Worm (Caenorhabditis elegans) whole organism, L4 larva: ENCODE measurements around the gene gas-1.

ENCODE experiments used
- F37D6.2 ChIP-seq: sonication (generic microtip); optimal IDR thresholded peaks from 2 replicates; lab custom pipeline; 2016; ENCODE audit warnings: mild to moderate bottlenecking, missing genetic modification characterization, missing compliant biosample characterization
- F49E8.2 ChIP-seq: sonication (generic microtip); optimal IDR thresholded peaks from 2 replicates; lab custom pipeline; 2016; ENCODE audit warnings: missing compliant biosample characterization, mild to moderate bottlenecking, missing genetic modification characterization, borderline replicate concordance
- R02D3.7 ChIP-seq: fragments of 150-350 bp; sonication (generic microtip); optimal IDR thresholded peaks from 3 replicates; lab custom pipeline; 2014; ENCODE audit warnings: missing biosample characterization, missing genetic modification characterization
- T26A8.4 ChIP-seq: fragments of 200-800 bp; sonication (Bioruptor generic); IDR thresholded peaks from 2 replicates; pipeline ENCODE4 v1.3.6; 2022; ENCODE audit warnings: missing genetic modification characterization, missing compliant biosample characterization
- Y105C5A.15 ChIP-seq: fragments of 200-800 bp; sonication (Bioruptor generic); IDR thresholded peaks from 2 replicates; pipeline ENCODE4 v1.3.6; 2022; ENCODE audit warnings: missing genetic modification characterization, missing compliant biosample characterization
- Y48G9A.11 ChIP-seq: fragments of 200-800 bp; sonication (Bioruptor generic); IDR thresholded peaks from 2 replicates; pipeline ENCODE4 v1.3.6; 2022; ENCODE audit warnings: missing genetic modification reagents, missing genetic modification characterization, missing compliant biosample characterization
- ZK337.2 ChIP-seq: fragments of 200-800 bp; sonication (Bioruptor generic); IDR thresholded peaks from 2 replicates; pipeline ENCODE4 v1.3.6; 2022; ENCODE audit warnings: missing genetic modification reagents, missing genetic modification characterization, missing compliant biosample characterization
- ceh-28 ChIP-seq: fragments of 150-350 bp; optimal IDR thresholded peaks from 2 replicates; lab custom pipeline; 2014; ENCODE audit warnings: missing biosample characterization, missing genetic modification reagents, missing genetic modification characterization
- ceh-32 ChIP-seq: sonication (generic microtip); optimal IDR thresholded peaks from 2 replicates; lab custom pipeline; 2016; ENCODE audit warnings: mild to moderate bottlenecking, missing genetic modification characterization, missing compliant biosample characterization; ENCODE audit not compliant: poor library complexity
- ceh-82 ChIP-seq: sonication (generic microtip); optimal IDR thresholded peaks from 2 replicates; lab custom pipeline; 2017; ENCODE audit warnings: missing biosample characterization, missing genetic modification characterization
- ctbp-1 ChIP-seq: fragments of 200-800 bp; sonication (Bioruptor generic); IDR thresholded peaks from 2 replicates; pipeline ENCODE4 v1.3.6; 2022; ENCODE audit warnings: missing genetic modification reagents, missing genetic modification characterization, missing compliant biosample characterization
- daf-12 ChIP-seq: fragments of 150-350 bp; optimal IDR thresholded peaks from 2 replicates; lab custom pipeline; 2014; ENCODE audit warnings: missing biosample characterization, missing genetic modification reagents, missing genetic modification characterization
- daf-16 ChIP-seq, 3 experiments: sonication (generic microtip); optimal IDR thresholded peaks; 2 replicates each; lab custom pipeline; 2016 to 2017; ENCODE audit warnings: missing genetic modification characterization in 3 of 3, missing genetic modification reagents in 3 of 3, mild to moderate bottlenecking in 2 of 3, missing compliant biosample characterization in 2 of 3, missing biosample characterization in 1 of 3, moderate library complexity in 1 of 3
- dmd-6 ChIP-seq: fragments of 200-800 bp; sonication (Bioruptor generic); IDR thresholded peaks from 2 replicates; pipeline ENCODE4 v1.3.6; 2022; ENCODE audit warnings: missing genetic modification reagents, missing genetic modification characterization, missing compliant biosample characterization
- dmd-9 ChIP-seq: fragments of 200-800 bp; sonication (Bioruptor generic); IDR thresholded peaks from 2 replicates; pipeline ENCODE4 v1.3.6; 2022; ENCODE audit warnings: missing genetic modification reagents, missing genetic modification characterization, missing compliant biosample characterization
- duxl-1 ChIP-seq: sonication (generic microtip); optimal IDR thresholded peaks from 2 replicates; lab custom pipeline; 2016; ENCODE audit warnings: mild to moderate bottlenecking, missing genetic modification characterization, moderate library complexity, missing compliant biosample characterization; ENCODE audit not compliant: poor library complexity
- dve-1 ChIP-seq: sonication (generic microtip); optimal IDR thresholded peaks from 2 replicates; lab custom pipeline; 2017; ENCODE audit warnings: antibody characterized with exemption, mild to moderate bottlenecking, missing genetic modification characterization, missing compliant biosample characterization; ENCODE audit not compliant: insufficient read depth
- egl-27 ChIP-seq: sonication (generic microtip); optimal IDR thresholded peaks from 3 replicates; lab custom pipeline; 2017; ENCODE audit warnings: missing biosample characterization, missing genetic modification reagents, missing genetic modification characterization
- egl-43 ChIP-seq: fragments of 200-800 bp; sonication (Bioruptor generic); IDR thresholded peaks from 2 replicates; pipeline ENCODE4 v1.3.6; 2022; ENCODE audit warnings: missing genetic modification reagents, missing genetic modification characterization, missing compliant biosample characterization
- fkh-10 ChIP-seq: fragments of 150-350 bp; optimal IDR thresholded peaks from 2 replicates; lab custom pipeline; 2014; ENCODE audit warnings: missing biosample characterization, missing genetic modification reagents, missing genetic modification characterization
- fos-1 ChIP-seq: fragments of 150-350 bp; optimal IDR thresholded peaks from 2 replicates; lab custom pipeline; 2014; ENCODE audit warnings: missing biosample characterization, missing genetic modification characterization
- hif-1 ChIP-seq, 2 experiments: sonication (generic microtip); optimal IDR thresholded peaks; 2 replicates each; lab custom pipeline; 2016 to 2017; ENCODE audit warnings: missing compliant biosample characterization in 2 of 2, missing genetic modification characterization in 2 of 2, missing genetic modification reagents in 2 of 2, missing genotype in 2 of 2, mild to moderate bottlenecking in 1 of 2
- hmg-1.1 ChIP-seq: fragments of 200-800 bp; sonication (Bioruptor generic); IDR thresholded peaks from 2 replicates; pipeline ENCODE4 v1.3.6; 2022; ENCODE audit warnings: missing genetic modification reagents, missing genetic modification characterization, missing compliant biosample characterization
- jun-1 ChIP-seq: fragments of 150-350 bp; optimal IDR thresholded peaks from 2 replicates; lab custom pipeline; 2014; ENCODE audit warnings: missing biosample characterization, missing genetic modification reagents, missing genetic modification characterization
- lin-13 ChIP-seq: fragments of 150-350 bp; optimal IDR thresholded peaks from 2 replicates; lab custom pipeline; 2014; ENCODE audit warnings: missing biosample characterization, missing genetic modification reagents, missing genetic modification characterization
- lin-29 ChIP-seq: fragments of 200-800 bp; sonication (Bioruptor generic); IDR thresholded peaks from 2 replicates; pipeline ENCODE4 v1.3.6; 2022; ENCODE audit warnings: missing genetic modification reagents, missing genetic modification characterization, missing compliant biosample characterization
- lin-38 ChIP-seq: fragments of 200-800 bp; sonication (Bioruptor generic); IDR thresholded peaks from 2 replicates; pipeline ENCODE4 v1.3.6; 2022; ENCODE audit warnings: missing genetic modification reagents, missing genetic modification characterization, missing compliant biosample characterization
- lir-3 ChIP-seq: sonication (generic microtip); optimal IDR thresholded peaks from 2 replicates; lab custom pipeline; 2016; ENCODE audit warnings: mild to moderate bottlenecking, missing genetic modification characterization, missing compliant biosample characterization
- mdl-1 ChIP-seq, 2 experiments: fragments of 150-350 bp in 1 of 2; sonication (generic microtip) in 1 of 2; optimal IDR thresholded peaks; 2 replicates each; lab custom pipeline; 2014 to 2017; ENCODE audit warnings: missing biosample characterization in 2 of 2, missing genetic modification characterization in 2 of 2
- nhr-111 ChIP-seq: fragments of 200-800 bp; sonication (Bioruptor generic); optimal IDR thresholded peaks from 2 replicates; lab custom pipeline; 2018; ENCODE audit warnings: mild to moderate bottlenecking, missing genetic modification characterization, missing compliant biosample characterization
- nhr-25 ChIP-seq: sonication (generic microtip); optimal IDR thresholded peaks from 2 replicates; lab custom pipeline; 2017; ENCODE audit warnings: missing genetic modification characterization, mild to moderate bottlenecking, missing compliant biosample characterization, antibody characterized with exemption, moderate library complexity, borderline replicate concordance; ENCODE audit not compliant: insufficient read depth
- nhr-28 ChIP-seq: fragments of 150-350 bp; optimal IDR thresholded peaks from 2 replicates; lab custom pipeline; 2014; ENCODE audit warnings: missing biosample characterization, missing genetic modification characterization
- nhr-48 ChIP-seq: sonication (generic microtip); optimal IDR thresholded peaks from 2 replicates; lab custom pipeline; 2016; ENCODE audit warnings: mild to moderate bottlenecking, missing genetic modification characterization, missing compliant biosample characterization
- php-3 ChIP-seq: fragments of 200-800 bp; sonication (Bioruptor generic); IDR thresholded peaks from 2 replicates; pipeline ENCODE4 v1.3.6; 2022; ENCODE audit warnings: missing genetic modification reagents, missing genetic modification characterization, missing compliant biosample characterization
- pqm-1 ChIP-seq: sonication (generic microtip); optimal IDR thresholded peaks from 2 replicates; lab custom pipeline; 2017; ENCODE audit warnings: missing biosample characterization, missing genetic modification characterization
- sdz-12 ChIP-seq: fragments of 200-800 bp; sonication (Bioruptor generic); optimal IDR thresholded peaks from 2 replicates; lab custom pipeline; 2018; ENCODE audit warnings: mild to moderate bottlenecking, missing genetic modification characterization, missing compliant biosample characterization
- set-16 ChIP-seq: fragments of 200-800 bp; sonication (Bioruptor generic); IDR thresholded peaks from 2 replicates; pipeline ENCODE4 v1.3.6; 2022; ENCODE audit warnings: missing genetic modification reagents, missing genetic modification characterization, missing compliant biosample characterization
- snpc-1.2 ChIP-seq: fragments of 200-800 bp; sonication (Bioruptor generic); IDR thresholded peaks from 2 replicates; pipeline ENCODE4 v1.3.6; 2022; ENCODE audit warnings: missing genetic modification reagents, missing genetic modification characterization, missing compliant biosample characterization
- spr-1 ChIP-seq: sonication (generic microtip); optimal IDR thresholded peaks from 2 replicates; lab custom pipeline; 2016; ENCODE audit warnings: mild to moderate bottlenecking, missing genetic modification characterization, missing compliant biosample characterization
- tag-97 ChIP-seq: fragments of 200-800 bp; sonication (Bioruptor generic); IDR thresholded peaks from 2 replicates; pipeline ENCODE4 v1.3.6; 2022; ENCODE audit warnings: missing genetic modification characterization, missing compliant biosample characterization
- tra-1 ChIP-seq: fragments of 200-800 bp; sonication (Bioruptor generic); IDR thresholded peaks from 2 replicates; pipeline ENCODE4 v1.3.6; 2022; ENCODE audit warnings: missing genetic modification reagents, missing genetic modification characterization, missing compliant biosample characterization
- unc-39 ChIP-seq: sonication (generic microtip); optimal IDR thresholded peaks from 2 replicates; lab custom pipeline; 2017; ENCODE audit warnings: missing biosample characterization, missing genetic modification characterization
- unc-62 ChIP-seq, 3 experiments: fragments of 150-350 bp in 1 of 3; sonication (generic microtip); optimal IDR thresholded peaks in 2 of 3; peaks in 1 of 3; 1 replicate in 1 of 3; 2 replicates in 2 of 3; lab custom pipeline; 2014 to 2017; ENCODE audit warnings: missing biosample characterization in 3 of 3, missing genetic modification characterization in 3 of 3, missing genetic modification reagents in 3 of 3, missing genotype in 1 of 3
- zfp-3 ChIP-seq: fragments of 200-800 bp; sonication (Bioruptor generic); conservative IDR thresholded peaks from 2 replicates; pipeline ENCODE4 v1.3.6; 2022; ENCODE audit warnings: missing genetic modification reagents, missing genetic modification characterization, missing compliant biosample characterization
- zip-11 ChIP-seq: fragments of 200-800 bp; sonication (Bioruptor generic); IDR thresholded peaks from 2 replicates; pipeline ENCODE4 v1.3.6; 2022; ENCODE audit warnings: missing genetic modification characterization, missing compliant biosample characterization
- zip-2 ChIP-seq: fragments of 150-350 bp; optimal IDR thresholded peaks from 2 replicates; lab custom pipeline; 2014; ENCODE audit warnings: missing biosample characterization, missing genetic modification characterization
- ztf-11 ChIP-seq: fragments of 150-350 bp; optimal IDR thresholded peaks from 2 replicates; lab custom pipeline; 2014; ENCODE audit warnings: missing biosample characterization, missing genetic modification characterization

gas-1 gene

ce11 chrX:15607498-15608019 lies 17.4 kb upstream of the gas-1 start, which contains the start of gene nipi-3 (continued):
- TF ChIP-seq R02D3.7 (tag; lab: Kevin White, UChicago): no peak
- TF ChIP-seq duxl-1 (tag; lab: Kevin White, UChicago): no peak
- no peak for TF ChIP-seq egl-27 (tag; lab: Kevin White, UChicago)
- TF ChIP-seq nhr-25: peak; percentile 84
- TF ChIP-seq hmg-1.1 (GFP tag; lab: Robert Waterston, UW): peak; percentile 71
- peak; percentile 59 for TF ChIP-seq fos-1 (tag; lab: Kevin White, UChicago)
- peak in 1 of 2 experiments; percentile 99 for TF ChIP-seq unc-62 (GFP tag; optimal IDR thresholded peaks at IDR 0.05 in 1 of 2; lab: Kevin White, UChicago)
- no peak for TF ChIP-seq unc-62 (tag; optimal IDR thresholded peaks at IDR 0.05; lab: Kevin White, UChicago)
- peak; percentile 85 for TF ChIP-seq zip-2 (tag; lab: Kevin White, UChicago)
- TF ChIP-seq sdz-12 (GFP tag; lab: Kevin White, UChicago): no peak
- peak; percentile 85 for TF ChIP-seq T26A8.4 (GFP tag; lab: Robert Waterston, UW)
- TF ChIP-seq ceh-28 (tag; lab: Kevin White, UChicago): peak; percentile 65
- no peak for TF ChIP-seq nhr-111 (GFP tag; lab: Kevin White, UChicago)
- peak; percentile 68 for TF ChIP-seq set-16
- TF ChIP-seq hif-1 (tag; optimal IDR thresholded peaks at IDR 0.05; lab: Kevin White, UChicago): peak; percentile 11 to 87
- no peak for TF ChIP-seq dmd-9
- TF ChIP-seq tra-1 (GFP tag; lab: Robert Waterston, UW): peak; percentile 97
- peak; percentile 82 for TF ChIP-seq zfp-3 (GFP tag; lab: Robert Waterston, UW)

ce11 chrX:15606585-15607276 lies 16.5 kb upstream of the gas-1 start, which contains the start of gene rab-14:
Gene rab-14, minus strand, starts transcription at chrX:15606635.
- TF ChIP-seq ZK337.2 (no peak), unc-39 (tag; lab: Kevin White, UChicago) (no peak), zip-11 (GFP tag; lab: Robert Waterston, UW) (no peak), dmd-6 (GFP tag; lab: Robert Waterston, UW) (peak; percentile 76), fkh-10 (GFP tag; lab: Kevin White, UChicago) (peak; percentile 71), ceh-82 (tag; lab: Kevin White, UChicago) (no peak), lin-38 (GFP tag; lab: Robert Waterston, UW) (peak; percentile 52), egl-43 (GFP tag; lab: Robert Waterston, UW) (peak; percentile 86), spr-1 (no peak), ztf-11 (no peak), lin-13 (GFP tag; lab: Kevin White, UChicago) (no peak), daf-12 (tag; lab: Kevin White, UChicago) (no peak), Y105C5A.15 (GFP tag; lab: Robert Waterston, UW) (no peak), F37D6.2 (tag; lab: Kevin White, UChicago) (peak; percentile 61), nhr-48 (tag; lab: Kevin White, UChicago) (no peak), lir-3 (tag; lab: Kevin White, UChicago) (no peak), Y48G9A.11 (no peak), F49E8.2 (tag; lab: Kevin White, UChicago) (no peak), ceh-32 (no peak), nhr-28 (tag; lab: Kevin White, UChicago) (peak; percentile 24), daf-16 (GFP tag; optimal IDR thresholded peaks at IDR 0.05; lab: Kevin White, UChicago) (no peak), daf-16 (tag; optimal IDR thresholded peaks at IDR 0.05; lab: Kevin White, UChicago) (peak; percentile 19), jun-1 (tag; lab: Kevin White, UChicago) (no peak), ctbp-1 (GFP tag; lab: Robert Waterston, UW) (peak; percentile 89), lin-29 (GFP tag; lab: Robert Waterston, UW) (no peak), snpc-1.2 (GFP tag; lab: Robert Waterston, UW) (no peak), pqm-1 (tag; lab: Kevin White, UChicago) (no peak), mdl-1 (tag; optimal IDR thresholded peaks at IDR 0.05; lab: Kevin White, UChicago) (peak; percentile 59 to 93), hif-1 (tag; optimal IDR thresholded peaks at IDR 0.05; lab: Kevin White, UChicago) (peak in 1 of 2 experiments; percentile 84), dve-1 (tag; lab: Kevin White, UChicago) (peak; percentile 49), tag-97 (GFP tag; lab: Robert Waterston, UW) (no peak), php-3 (no peak), duxl-1 (tag; lab: Kevin White, UChicago) (no peak)
